Worm (Caenorhabditis elegans) whole organism, L1 larva: ENCODE measurements around the gene mrps-33.
"Not testable (repeated sequence)": the region's sequence is repeated elsewhere in the genome, so short reads cannot be mapped to it uniquely, and the experiment has no call there.

Experiments used
- C16A3.4 ChIP-seq: fragments of 150-350 bp; optimal IDR thresholded peaks from 2 replicates; lab custom pipeline; 2014; ENCODE audit warnings: missing biosample characterization, missing genetic modification characterization
- alr-1 ChIP-seq: fragments of 200-800 bp; sonication (Bioruptor generic); optimal IDR thresholded peaks from 2 replicates; lab custom pipeline; 2018; ENCODE audit warnings: borderline replicate concordance, mild to moderate bottlenecking, missing genetic modification characterization, missing compliant biosample characterization
- ama-1 ChIP-seq: fragments of 150-350 bp; optimal IDR thresholded peaks from 2 replicates; lab custom pipeline; 2014
- blmp-1 ChIP-seq: fragments of 150-350 bp; optimal IDR thresholded peaks from 2 replicates; lab custom pipeline; 2014; ENCODE audit warnings: missing biosample characterization, missing genetic modification characterization
- ceh-63 ChIP-seq: fragments of 200-800 bp; sonication (Bioruptor generic); optimal IDR thresholded peaks from 2 replicates; lab custom pipeline; 2018; ENCODE audit warnings: mild to moderate bottlenecking, missing genetic modification characterization, missing compliant biosample characterization
- ceh-82 ChIP-seq, 3 experiments: fragments of 150-350 bp in 1 of 3; sonication (generic microtip) in 2 of 3; optimal IDR thresholded peaks; 2 replicates each; lab custom pipeline; 2014 to 2017; ENCODE audit warnings: missing biosample characterization in 3 of 3, missing genetic modification characterization in 3 of 3
- ceh-90 ChIP-seq: sonication (generic microtip); optimal IDR thresholded peaks from 2 replicates; lab custom pipeline; 2016; ENCODE audit warnings: missing genetic modification characterization, missing compliant biosample characterization
- ces-1 ChIP-seq: fragments of 150-350 bp; optimal IDR thresholded peaks from 2 replicates; lab custom pipeline; 2014; ENCODE audit warnings: missing biosample characterization, missing genetic modification reagents, missing genetic modification characterization
- dpl-1 ChIP-seq, 3 experiments: fragments of 150-350 bp in 2 of 3; sonication (generic microtip) in 1 of 3; optimal IDR thresholded peaks; 2 replicates each; lab custom pipeline; 2014 to 2017; ENCODE audit warnings: missing biosample characterization in 3 of 3, missing genetic modification characterization in 3 of 3, missing genetic modification reagents in 3 of 3
- efl-1 ChIP-seq, 4 experiments: fragments of 150-350 bp; optimal IDR thresholded peaks in 3 of 4; peaks in 1 of 4; 1 replicate in 1 of 4; 2 replicates in 3 of 4; lab custom pipeline; 2014; ENCODE audit warnings: missing biosample characterization in 2 of 4, missing genetic modification characterization in 2 of 4, missing genetic modification reagents in 2 of 4
- efl-3 ChIP-seq: fragments of 200-800 bp; sonication (Bioruptor generic); optimal IDR thresholded peaks from 2 replicates; lab custom pipeline; 2018; ENCODE audit warnings: mild to moderate bottlenecking, missing genetic modification characterization, missing compliant biosample characterization
- ets-5 ChIP-seq: fragments of 200-800 bp; sonication (Bioruptor generic); IDR thresholded peaks from 2 replicates; pipeline ENCODE4 v1.3.6; 2022; ENCODE audit warnings: missing genetic modification characterization, missing compliant biosample characterization
- hpl-2 ChIP-seq: fragments of 150-350 bp; optimal IDR thresholded peaks from 2 replicates; lab custom pipeline; 2014; ENCODE audit warnings: missing biosample characterization, missing genetic modification reagents, missing genetic modification characterization
- irx-1 ChIP-seq: sonication (generic microtip); optimal IDR thresholded peaks from 2 replicates; lab custom pipeline; 2016; ENCODE audit warnings: missing genetic modification characterization, missing compliant biosample characterization
- lin-13 ChIP-seq: fragments of 150-350 bp; optimal IDR thresholded peaks from 2 replicates; lab custom pipeline; 2014; ENCODE audit warnings: missing biosample characterization, missing genetic modification reagents, missing genetic modification characterization
- lin-14 ChIP-seq: fragments of 200-800 bp; sonication (Bioruptor generic); optimal IDR thresholded peaks from 2 replicates; lab custom pipeline; 2018; ENCODE audit warnings: mild to moderate bottlenecking, missing genetic modification characterization, moderate library complexity, missing compliant biosample characterization
- lin-39 ChIP-seq: fragments of 150-350 bp; optimal IDR thresholded peaks from 2 replicates; lab custom pipeline; 2014; ENCODE audit warnings: missing biosample characterization, missing genetic modification reagents, missing genetic modification characterization
- lsy-2 ChIP-seq, 2 experiments: fragments of 150-350 bp; optimal IDR thresholded peaks; 2 replicates each; lab custom pipeline; 2014; ENCODE audit warnings: missing biosample characterization in 2 of 2, missing genetic modification characterization in 2 of 2
- mep-1 ChIP-seq: fragments of 150-350 bp; optimal IDR thresholded peaks from 2 replicates; lab custom pipeline; 2014; ENCODE audit warnings: missing biosample characterization, missing genetic modification characterization
- nhr-11 ChIP-seq: fragments of 150-350 bp; optimal IDR thresholded peaks from 2 replicates; lab custom pipeline; 2014; ENCODE audit warnings: missing biosample characterization, missing genetic modification characterization
- nhr-12 ChIP-seq: sonication (generic microtip); optimal IDR thresholded peaks from 2 replicates; lab custom pipeline; 2017; ENCODE audit warnings: missing biosample characterization, missing genetic modification characterization
- nhr-19 ChIP-seq: fragments of 200-800 bp; sonication (Bioruptor generic); conservative IDR thresholded peaks from 2 replicates; pipeline ENCODE4 v1.3.6; 2022; ENCODE audit warnings: missing genetic modification characterization, missing compliant biosample characterization
- nhr-20 ChIP-seq: sonication (generic microtip); optimal IDR thresholded peaks from 2 replicates; lab custom pipeline; 2016; ENCODE audit warnings: mild to moderate bottlenecking, missing genetic modification characterization, missing compliant biosample characterization
- nhr-237 ChIP-seq: fragments of 150-350 bp; optimal IDR thresholded peaks from 2 replicates; lab custom pipeline; 2014; ENCODE audit warnings: missing biosample characterization, missing genetic modification characterization
- nhr-47 ChIP-seq: sonication (generic microtip); optimal IDR thresholded peaks from 2 replicates; lab custom pipeline; 2016; ENCODE audit warnings: mild to moderate bottlenecking, missing genetic modification characterization, moderate library complexity, missing compliant biosample characterization
- nhr-76 ChIP-seq: sonication (generic microtip); optimal IDR thresholded peaks from 2 replicates; lab custom pipeline; 2017; ENCODE audit warnings: missing biosample characterization, missing genetic modification characterization
- nhr-77 ChIP-seq: fragments of 150-350 bp; optimal IDR thresholded peaks from 2 replicates; lab custom pipeline; 2014; ENCODE audit warnings: missing biosample characterization, missing genetic modification characterization
- nhr-90 ChIP-seq: sonication (generic microtip); optimal IDR thresholded peaks from 2 replicates; lab custom pipeline; 2016; ENCODE audit warnings: mild to moderate bottlenecking, missing genetic modification characterization, missing compliant biosample characterization; ENCODE audit not compliant: poor library complexity
- pax-3 ChIP-seq: fragments of 200-800 bp; sonication (Bioruptor generic); optimal IDR thresholded peaks from 2 replicates; lab custom pipeline; 2018; ENCODE audit warnings: mild to moderate bottlenecking, missing genetic modification characterization, moderate library complexity, missing compliant biosample characterization
- pqm-1 ChIP-seq: sonication (generic microtip); optimal IDR thresholded peaks from 3 replicates; lab custom pipeline; 2017; ENCODE audit warnings: missing biosample characterization, missing genetic modification characterization
- rnt-1 ChIP-seq: sonication (generic microtip); optimal IDR thresholded peaks from 2 replicates; lab custom pipeline; 2016; ENCODE audit warnings: mild to moderate bottlenecking, missing genetic modification characterization, moderate library complexity, missing compliant biosample characterization
- skn-1 ChIP-seq: fragments of 150-350 bp; optimal IDR thresholded peaks from 2 replicates; lab custom pipeline; 2014; ENCODE audit warnings: missing biosample characterization, missing genetic modification characterization
- sptf-1 ChIP-seq: fragments of 150-350 bp; optimal IDR thresholded peaks from 2 replicates; lab custom pipeline; 2014; ENCODE audit warnings: missing biosample characterization, missing genetic modification characterization
- sup-37 ChIP-seq: fragments of 200-800 bp; sonication (Bioruptor generic); optimal IDR thresholded peaks from 2 replicates; lab custom pipeline; 2018; ENCODE audit warnings: mild to moderate bottlenecking, missing genetic modification characterization, missing compliant biosample characterization
- swsn-7 ChIP-seq: sonication (generic microtip); optimal IDR thresholded peaks from 2 replicates; lab custom pipeline; 2016; ENCODE audit warnings: missing genetic modification characterization, missing compliant biosample characterization
- tbx-2 ChIP-seq: sonication (generic microtip); optimal IDR thresholded peaks from 2 replicates; lab custom pipeline; 2016; ENCODE audit warnings: missing genetic modification characterization, missing compliant biosample characterization
- tlp-1 ChIP-seq: fragments of 150-350 bp; optimal IDR thresholded peaks from 2 replicates; lab custom pipeline; 2014; ENCODE audit warnings: missing biosample characterization, missing genetic modification characterization
- unc-130 ChIP-seq: fragments of 150-350 bp; optimal IDR thresholded peaks from 2 replicates; lab custom pipeline; 2017; ENCODE audit warnings: missing biosample characterization, missing genetic modification characterization, inconsistent platforms
- unc-62 ChIP-seq: fragments of 150-350 bp; optimal IDR thresholded peaks from 2 replicates; lab custom pipeline; 2014; ENCODE audit warnings: missing biosample characterization, missing genetic modification reagents, missing genetic modification characterization
- xbp-1 ChIP-seq: sonication (generic microtip); optimal IDR thresholded peaks from 2 replicates; lab custom pipeline; 2016; ENCODE audit warnings: missing genetic modification characterization, missing compliant biosample characterization
- zag-1 ChIP-seq: fragments of 150-350 bp; optimal IDR thresholded peaks from 2 replicates; lab custom pipeline; 2014; ENCODE audit warnings: missing biosample characterization, missing genetic modification characterization
- zip-4 ChIP-seq: fragments of 200-800 bp; sonication (Bioruptor generic); optimal IDR thresholded peaks from 2 replicates; lab custom pipeline; 2018; ENCODE audit warnings: mild to moderate bottlenecking, missing genetic modification characterization, moderate library complexity, missing compliant biosample characterization
- ztf-4 ChIP-seq: fragments of 150-350 bp; optimal IDR thresholded peaks from 2 replicates; lab custom pipeline; 2014; ENCODE audit warnings: missing biosample characterization, missing genetic modification characterization

Gene mrps-33

ce11 chrIV:8739926-8740325 is at the start of gene mrps-33:
TSS of gene mrps-33 (minus strand) at chrIV:8740026.
- TF ChIP-seq sptf-1 (tag; lab: Kevin White, UChicago) (no peak), lin-14 (GFP tag; lab: Kevin White, UChicago) (no peak), lin-13 (GFP tag; lab: Kevin White, UChicago) (no peak), nhr-19 (GFP tag; lab: Robert Waterston, UW) (no peak), C16A3.4 (tag; lab: Kevin White, UChicago) (no peak), lin-39 (tag; lab: Kevin White, UChicago) (no peak), zag-1 (tag; lab: Kevin White, UChicago) (no peak), ceh-63 (GFP tag; lab: Kevin White, UChicago) (no peak), nhr-76 (tag; lab: Kevin White, UChicago) (no peak), irx-1 (tag; lab: Kevin White, UChicago) (no peak), sup-37 (GFP tag; lab: Kevin White, UChicago) (no peak)
- TF ChIP-seq, all 84 proteins: peak for 0

ce11 chrIV:8788048-8788447 is 48.2 kb upstream of the mrps-33 start, which contains the start of gene C33D9.10:
TSS of gene C33D9.10 (minus strand) at chrIV:8788148.
- not testable (repeated sequence) for TF ChIP-seq efl-1 (optimal IDR thresholded peaks at IDR 0.05; lab: Kevin White, UChicago)
- TF ChIP-seq efl-1 (GFP tag; optimal IDR thresholded peaks at IDR 0.05 in 1 of 2; lab: Kevin White, UChicago): peak in 1 of 2 experiments; percentile 41

- TF ChIP-seq zag-1 (tag; lab: Kevin White, UChicago) (no peak), unc-130 (tag; lab: Kevin White, UChicago) (no peak), nhr-12 (no peak), lin-13 (GFP tag; lab: Kevin White, UChicago) (no peak), nhr-237 (no peak), swsn-7 (tag; lab: Kevin White, UChicago) (no peak), efl-1 (optimal IDR thresholded peaks at IDR 0.05; lab: Kevin White, UChicago) (peak in 1 of 2 experiments; percentile 35), efl-1 (GFP tag; optimal IDR thresholded peaks at IDR 0.05 in 1 of 2; lab: Kevin White, UChicago) (no peak), lsy-2 (tag; optimal IDR thresholded peaks at IDR 0.05; lab: Kevin White, UChicago) (peak in 1 of 2 experiments; percentile 31), mep-1 (tag; lab: Kevin White, UChicago) (no peak), nhr-76 (tag; lab: Kevin White, UChicago) (no peak), unc-62 (GFP tag; lab: Kevin White, UChicago) (no peak), nhr-11 (no peak), nhr-90 (no peak), rnt-1 (tag; lab: Kevin White, UChicago) (peak; percentile 41), ztf-4 (tag; lab: Kevin White, UChicago) (no peak)
- TF ChIP-seq, all 84 proteins: peak for 3
These were observed 46.8 kb upstream of the mrps-33 start, which contains the start of gene C33D9.8 for ce11 chrIV:8786654-8787053. TSS of gene C33D9.8 (minus strand) at chrIV:8786752.

ce11 chrIV:8784855-8785327 is 45.1 kb upstream of the mrps-33 start, which contains the start of gene C33D9.13:
TSS of gene C33D9.13 (minus strand) at chrIV:8785277.
- no peak for TF ChIP-seq lin-14 (GFP tag; lab: Kevin White, UChicago)
- TF ChIP-seq ceh-82 (tag; optimal IDR thresholded peaks at IDR 0.05; lab: Kevin White, UChicago): no peak
- peak; percentile 32 for TF ChIP-seq skn-1
- TF ChIP-seq unc-130 (tag; lab: Kevin White, UChicago): no peak
- TF ChIP-seq pax-3 (tag; lab: Kevin White, UChicago): no peak
- TF ChIP-seq pqm-1 (tag; lab: Kevin White, UChicago): no peak
- no peak for TF ChIP-seq ces-1
- no peak for TF ChIP-seq ets-5 (GFP tag; lab: Robert Waterston, UW)
- TF ChIP-seq lin-13 (GFP tag; lab: Kevin White, UChicago): no peak
- no peak for TF ChIP-seq nhr-47 (tag; lab: Kevin White, UChicago)
- TF ChIP-seq nhr-77 (tag; lab: Kevin White, UChicago): no peak
- TF ChIP-seq zip-4 (GFP tag; lab: Kevin White, UChicago): peak; percentile 53
- TF ChIP-seq zag-1 (tag; lab: Kevin White, UChicago): no peak
- no peak for TF ChIP-seq tbx-2 (tag; lab: Kevin White, UChicago)

- TF ChIP-seq ceh-90 (tag; lab: Kevin White, UChicago) (no peak), blmp-1 (tag; lab: Kevin White, UChicago) (peak; percentile 95), nhr-20 (tag; lab: Kevin White, UChicago) (peak; percentile 81), pqm-1 (tag; lab: Kevin White, UChicago) (no peak), zip-4 (GFP tag; lab: Kevin White, UChicago) (no peak), nhr-90 (peak; percentile 63), ama-1 (lab: Kevin White, UChicago) (no peak), tlp-1 (tag; lab: Kevin White, UChicago) (no peak), lin-39 (tag; lab: Kevin White, UChicago) (no peak), sup-37 (GFP tag; lab: Kevin White, UChicago) (no peak), dpl-1 (GFP tag; optimal IDR thresholded peaks at IDR 0.05; lab: Kevin White, UChicago) (peak; percentile 40 to 59 (median 53)), efl-3 (no peak), alr-1 (tag; lab: Kevin White, UChicago) (no peak), xbp-1 (tag; lab: Kevin White, UChicago) (peak; percentile 61), hpl-2 (GFP tag; lab: Kevin White, UChicago) (peak; percentile 46), nhr-76 (tag; lab: Kevin White, UChicago) (no peak)
These were observed 42.3 kb upstream of the mrps-33 start for ce11 chrIV:8782172-8782571.
